Worm (Caenorhabditis elegans) whole organism, mixed stage, embryonic: ENCODE data around the gene F44E5.4.

Experiments
- bed-3 ChIP-seq: fragments of 200-800 bp; sonication (Bioruptor generic); optimal IDR thresholded peaks from 3 replicates; lab custom pipeline; 2018; ENCODE audit warnings: mild to moderate bottlenecking, missing genetic modification characterization, moderate library complexity, missing compliant biosample characterization
- ceh-39 ChIP-seq: fragments of 150-350 bp; optimal IDR thresholded peaks from 2 replicates; lab custom pipeline; 2014; ENCODE audit warnings: missing biosample characterization, missing genetic modification characterization
- ces-1 ChIP-seq: fragments of 150-350 bp; optimal IDR thresholded peaks from 2 replicates; lab custom pipeline; 2014; ENCODE audit warnings: missing biosample characterization, missing genetic modification reagents, missing genetic modification characterization
- lin-13 ChIP-seq: fragments of 150-350 bp; optimal IDR thresholded peaks from 2 replicates; lab custom pipeline; 2014; ENCODE audit warnings: missing biosample characterization, missing genetic modification characterization
- mab-5 ChIP-seq: fragments of 150-350 bp; optimal IDR thresholded peaks from 2 replicates; lab custom pipeline; 2014; ENCODE audit warnings: missing biosample characterization, missing genetic modification characterization
- mep-1 ChIP-seq: fragments of 150-350 bp; optimal IDR thresholded peaks from 2 replicates; lab custom pipeline; 2017; ENCODE audit warnings: missing biosample characterization, missing genetic modification reagents, missing genetic modification characterization, inconsistent platforms
- nhr-12 ChIP-seq: fragments of 150-350 bp; optimal IDR thresholded peaks from 2 replicates; lab custom pipeline; 2014; ENCODE audit warnings: missing biosample characterization, missing genetic modification characterization
- nhr-237 ChIP-seq: fragments of 150-350 bp; optimal IDR thresholded peaks from 2 replicates; lab custom pipeline; 2014; ENCODE audit warnings: missing biosample characterization, missing genetic modification characterization
- snpc-4 ChIP-seq: fragments of 150-350 bp; optimal IDR thresholded peaks from 2 replicates; lab custom pipeline; 2014; ENCODE audit warnings: missing biosample characterization, missing genetic modification characterization
- tbx-8 ChIP-seq: fragments of 200-800 bp; sonication (Bioruptor generic); optimal IDR thresholded peaks from 2 replicates; lab custom pipeline; 2018; ENCODE audit warnings: mild to moderate bottlenecking, missing genetic modification characterization, moderate library complexity, missing compliant biosample characterization
- unc-39 ChIP-seq: fragments of 150-350 bp; optimal IDR thresholded peaks from 2 replicates; lab custom pipeline; 2014; ENCODE audit warnings: missing biosample characterization, missing genetic modification characterization
- unc-62 ChIP-seq: fragments of 150-350 bp; optimal IDR thresholded peaks from 2 replicates; lab custom pipeline; 2014; ENCODE audit warnings: missing biosample characterization, missing genetic modification reagents, missing genetic modification characterization
- zip-8 ChIP-seq: fragments of 150-350 bp; optimal IDR thresholded peaks from 2 replicates; lab custom pipeline; 2014; ENCODE audit warnings: missing biosample characterization, missing genetic modification characterization

ce11 chrII:11806256-11806655 is 47.1 kb upstream of the F44E5.4 start, which contains the start of gene jmjd-1.1:
- TF ChIP-seq snpc-4 (tag; lab: Kevin White, UChicago) (no peak), nhr-237 (no peak), mab-5 (tag; lab: Kevin White, UChicago) (no peak), bed-3 (GFP tag; lab: Kevin White, UChicago) (no peak), nhr-12 (tag; lab: Kevin White, UChicago) (no peak), lin-13 (tag; lab: Kevin White, UChicago) (no peak), unc-62 (no peak), ceh-39 (tag; lab: Kevin White, UChicago) (no peak), tbx-8 (GFP tag; lab: Kevin White, UChicago) (no peak), mep-1 (no peak), unc-39 (tag; lab: Kevin White, UChicago) (no peak), ces-1 (GFP tag; lab: Kevin White, UChicago) (no peak), zip-8 (tag; lab: Kevin White, UChicago) (no peak)
